Worm (Caenorhabditis elegans): Measurements from ENCODE around the gene str-73.
A peak's percentile ranks its signal among the peaks of the same experiment; 100 is the strongest.

The str-73 gene

ce11 chrV:16401519-16401918, 28.5 kb upstream of the str-73 start, which contains the start of gene F13A7.14 (continued):
- TF ChIP-seq repo-1 (tag; optimal IDR thresholded peaks at IDR 0.05): no peak
- no peak for TF ChIP-seq dpff-1 (tag; optimal IDR thresholded peaks at IDR 0.05)
- TF ChIP-seq mcd-1 (GFP tag; IDR thresholded peaks at IDR 0.05): peak; percentile 86
- no peak for TF ChIP-seq mel-28 (tag; optimal IDR thresholded peaks at IDR 0.05; ENCODE audit: borderline replicate concordance)
- no peak for TF ChIP-seq tbx-9 (tag; optimal IDR thresholded peaks at IDR 0.05; ENCODE audit: borderline replicate concordance)
- TF ChIP-seq B0261.1 (tag; optimal IDR thresholded peaks at IDR 0.05): peak; percentile 15
- peak; percentile 42 for TF ChIP-seq madf-10 (tag; optimal IDR thresholded peaks at IDR 0.05)
- TF ChIP-seq ccch-3 (GFP tag; optimal IDR thresholded peaks at IDR 0.05): no peak
- TF ChIP-seq pbrm-1 (GFP tag; IDR thresholded peaks at IDR 0.05): no peak
- TF ChIP-seq mxl-1 (tag; optimal IDR thresholded peaks at IDR 0.05): no peak
- no peak for TF ChIP-seq Y79H2A.3 (GFP tag; conservative IDR thresholded peaks at IDR 0.05)
- TF ChIP-seq ceh-100 (GFP tag; IDR thresholded peaks at IDR 0.05): 0 out of 2 replicates have a peak, but pooled peaks have one; percentile 38
- no peak for TF ChIP-seq attf-5 (GFP tag; optimal IDR thresholded peaks at IDR 0.05)
- peak; percentile 90 for TF ChIP-seq ZK185.1 (tag; optimal IDR thresholded peaks at IDR 0.05; ENCODE audit: poor library complexity, severe bottlenecking)
- peak; percentile 82 for TF ChIP-seq madf-6 (GFP tag; IDR thresholded peaks at IDR 0.05)
- no peak for TF ChIP-seq hlh-12 (tag; optimal IDR thresholded peaks at IDR 0.05)
- TF ChIP-seq F57A8.1 (GFP tag; optimal IDR thresholded peaks at IDR 0.05): no peak
- no peak for TF ChIP-seq sdz-38 (tag; optimal IDR thresholded peaks at IDR 0.05)
- no peak for TF ChIP-seq nfya-1 (tag; optimal IDR thresholded peaks at IDR 0.05; ENCODE audit: borderline replicate concordance, insufficient read depth)
- TF ChIP-seq ztf-22 (GFP tag; optimal IDR thresholded peaks at IDR 0.05): no peak
- TF ChIP-seq akir-1 (GFP tag; optimal IDR thresholded peaks at IDR 0.05): peak; percentile 61
- no peak for TF ChIP-seq hrde-1 (tag; optimal IDR thresholded peaks at IDR 0.05; ENCODE audit: borderline replicate concordance)
- TF ChIP-seq lin-54 (GFP tag; optimal IDR thresholded peaks at IDR 0.05): peak; percentile 89
- TF ChIP-seq K11D2.4 (GFP tag; IDR thresholded peaks at IDR 0.05): 0 out of 2 replicates have a peak, but pooled peaks have one; percentile 37
- TF ChIP-seq D2030.7 (GFP tag; IDR thresholded peaks at IDR 0.05): peak; percentile 54
- no peak for TF ChIP-seq hmg-1.2 (GFP tag; IDR thresholded peaks at IDR 0.05)
- no peak for TF ChIP-seq bed-1 (GFP tag; IDR thresholded peaks at IDR 0.05)
- no peak for TF ChIP-seq F52B5.7 (tag; optimal IDR thresholded peaks at IDR 0.05)
- no peak for TF ChIP-seq nfya-2 (GFP tag; IDR thresholded peaks at IDR 0.05)

- TF ChIP-seq lin-26 (GFP tag; IDR thresholded peaks at IDR 0.05) (no peak), lir-1 (GFP tag; conservative IDR thresholded peaks at IDR 0.05) (no peak), C17E4.6 (GFP tag; IDR thresholded peaks at IDR 0.05) (no peak), hlh-12 (tag; optimal IDR thresholded peaks at IDR 0.05) (no peak), F55B11.4 (tag; optimal IDR thresholded peaks at IDR 0.05; ENCODE audit: borderline replicate concordance, insufficient read depth) (no peak), K11D2.4 (GFP tag; IDR thresholded peaks at IDR 0.05) (no peak), ztf-25 (GFP tag; IDR thresholded peaks at IDR 0.05) (no peak), snpc-1.1 (tag; optimal IDR thresholded peaks at IDR 0.05; ENCODE audit: insufficient read depth) (no peak), F49E8.2 (tag; optimal IDR thresholded peaks at IDR 0.05; ENCODE audit: insufficient read depth) (no peak), lin-35 (GFP tag; optimal IDR thresholded peaks at IDR 0.05) (no peak), efl-1 (GFP tag; optimal IDR thresholded peaks at IDR 0.05) (no peak), unc-130 (GFP tag; optimal IDR thresholded peaks at IDR 0.05) (no peak), mes-4 (tag; optimal IDR thresholded peaks at IDR 0.05) (no peak), nhr-179 (tag; optimal IDR thresholded peaks at IDR 0.05) (no peak), Y56A3A.18 (GFP tag; IDR thresholded peaks at IDR 0.05) (no peak), ztf-26 (tag; optimal IDR thresholded peaks at IDR 0.05) (no peak), D2030.7 (GFP tag; IDR thresholded peaks at IDR 0.05) (no peak), Y53G8AR.9 (GFP tag; conservative IDR thresholded peaks at IDR 0.05) (no peak), egl-44 (GFP tag; IDR thresholded peaks at IDR 0.05) (no peak), ceh-100 (GFP tag; IDR thresholded peaks at IDR 0.05) (no peak)
Measured at ce11 chrV:16403974-16404373, 26.1 kb upstream of the str-73 start, which contains the start of gene syp-1. Gene syp-1 (plus strand): TSS chrV:16404274.
